Worm (Caenorhabditis elegans) whole organism, early embryonic: ENCODE data around the gene C05A9.2.

Source experiments
- ama-1 ChIP-seq: fragments of 150-350 bp; optimal IDR thresholded peaks from 2 replicates; lab custom pipeline; 2014
- pes-1 ChIP-seq: fragments of 200-800 bp; sonication (Bioruptor generic); IDR thresholded peaks from 2 replicates; pipeline ENCODE4 v1.3.6; 2022; ENCODE audit warnings: missing genetic modification reagents, missing genetic modification characterization, missing compliant biosample characterization

DNA sequence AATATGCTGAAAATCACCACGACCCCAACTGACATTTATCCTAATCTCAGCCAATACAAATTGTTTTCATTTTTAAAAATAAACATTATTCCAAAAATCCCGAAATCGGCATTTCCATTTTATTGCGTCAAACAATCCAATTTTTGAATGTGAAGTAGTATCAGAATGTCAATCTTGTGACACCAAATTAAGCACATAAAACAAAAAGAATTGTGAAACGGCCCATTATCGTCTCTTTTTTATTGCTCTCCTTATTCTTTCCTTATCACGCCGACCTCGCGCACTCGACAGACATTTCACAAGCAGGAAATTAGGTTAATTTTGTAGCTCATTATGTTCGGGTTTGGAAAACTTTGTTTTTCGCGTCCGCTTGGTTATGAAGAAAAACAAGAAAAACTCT, 36.0 kb upstream of the C05A9.2 start, which contains the start of gene T21E8.4:
- TF ChIP-seq ama-1 (lab: Kevin White, UChicago) = no peak
- TF ChIP-seq pes-1 (GFP tag; lab: Robert Waterston, UW) = no peak
